Fruit fly (Drosophila melanogaster) whole organism, embryonic: ENCODE measurements around the gene CG4313.

Source experiments
- BtbVII ChIP-seq: fragments of 200-800 bp; sonication (Bioruptor generic); optimal IDR thresholded peaks from 3 replicates; lab custom pipeline; 2017; ENCODE audit warnings: missing biosample characterization, mild to moderate bottlenecking, missing genetic modification characterization
- CG10431 ChIP-seq: fragments of 200-800 bp; sonication (Bioruptor generic); optimal IDR thresholded peaks from 3 replicates; lab custom pipeline; 2018; ENCODE audit warnings: missing biosample characterization, mild to moderate bottlenecking, missing genetic modification characterization
- CG10543 ChIP-seq: fragments of 200-800 bp; sonication (Bioruptor generic); optimal IDR thresholded peaks from 3 replicates; lab custom pipeline; 2017; ENCODE audit warnings: missing biosample characterization, mild to moderate bottlenecking, missing genetic modification characterization, moderate library complexity
- CG11695 ChIP-seq: fragments of 200-800 bp; sonication (Bioruptor generic); IDR thresholded peaks from 3 replicates; pipeline ENCODE4 v1.3.6; 2022; ENCODE audit warnings: missing biosample characterization, missing genetic modification characterization
- CG12659 ChIP-seq: fragments of 200-800 bp; sonication (Bioruptor generic); optimal IDR thresholded peaks from 3 replicates; lab custom pipeline; 2017; ENCODE audit warnings: mild to moderate bottlenecking, missing biosample characterization, missing genetic modification reagents, missing genetic modification characterization
- CG13624 ChIP-seq: fragments of 200-800 bp; sonication (Bioruptor generic); optimal IDR thresholded peaks from 2 replicates; lab custom pipeline; 2016; ENCODE audit warnings: missing biosample characterization, missing genetic modification characterization
- CG15269 ChIP-seq: fragments of 200-800 bp; sonication (Bioruptor generic); optimal IDR thresholded peaks from 2 replicates; lab custom pipeline; 2018; ENCODE audit warnings: missing biosample characterization, mild to moderate bottlenecking, missing genetic modification characterization, moderate library complexity
- CG15696 ChIP-seq: fragments of 200-800 bp; sonication (Bioruptor generic); optimal IDR thresholded peaks from 2 replicates; lab custom pipeline; 2019; ENCODE audit warnings: missing biosample characterization, mild to moderate bottlenecking, missing genetic modification characterization, moderate library complexity
- CG16863 ChIP-seq: fragments of 200-800 bp; sonication (Bioruptor generic); optimal IDR thresholded peaks from 3 replicates; lab custom pipeline; 2016; ENCODE audit warnings: missing biosample characterization, missing genetic modification characterization
- CG17385 ChIP-seq: fragments of 200-800 bp; sonication (Bioruptor generic); optimal IDR thresholded peaks from 3 replicates; lab custom pipeline; 2018; ENCODE audit warnings: missing biosample characterization, mild to moderate bottlenecking, missing genetic modification characterization
- CG17829 ChIP-seq: fragments of 200-800 bp; optimal IDR thresholded peaks from 2 replicates; lab custom pipeline; 2019; ENCODE audit warnings: missing biosample characterization, mild to moderate bottlenecking, missing genetic modification characterization, moderate library complexity
- CG18262 ChIP-seq: fragments of 200-800 bp; optimal IDR thresholded peaks from 3 replicates; lab custom pipeline; 2019; ENCODE audit warnings: missing biosample characterization, mild to moderate bottlenecking, missing genetic modification characterization, moderate library complexity
- CG2116 ChIP-seq: fragments of 200-800 bp; sonication (Bioruptor generic); optimal IDR thresholded peaks from 3 replicates; lab custom pipeline; 2018; ENCODE audit warnings: missing biosample characterization, mild to moderate bottlenecking, missing genetic modification characterization
- CG3065 ChIP-seq: fragments of 200-800 bp; sonication (Bioruptor generic); optimal IDR thresholded peaks from 2 replicates; lab custom pipeline; 2016; ENCODE audit warnings: missing biosample characterization, missing genetic modification characterization
- CG31224 ChIP-seq: fragments of 200-800 bp; sonication (Bioruptor generic); IDR thresholded peaks from 2 replicates; pipeline ENCODE4 v1.3.6; 2022; ENCODE audit warnings: missing biosample characterization, missing genetic modification characterization
- CG31441 ChIP-seq: fragments of 200-800 bp; sonication (Bioruptor generic); IDR thresholded peaks from 2 replicates; pipeline ENCODE4 v1.3.6; 2022; ENCODE audit warnings: missing biosample characterization, missing genetic modification characterization
- CG4328 ChIP-seq: fragments of 200-800 bp; sonication (Bioruptor generic); optimal IDR thresholded peaks from 3 replicates; lab custom pipeline; 2017; ENCODE audit warnings: missing biosample characterization, missing genetic modification reagents, missing genetic modification characterization
- CG4424 ChIP-seq: fragments of 200-800 bp; sonication (Bioruptor generic); optimal IDR thresholded peaks from 3 replicates; lab custom pipeline; 2016; ENCODE audit warnings: missing biosample characterization, missing genetic modification characterization
- CG4707 ChIP-seq: fragments of 200-800 bp; sonication (Bioruptor generic); optimal IDR thresholded peaks from 2 replicates; lab custom pipeline; 2018; ENCODE audit warnings: missing biosample characterization, mild to moderate bottlenecking, missing genetic modification characterization, moderate library complexity
- CG5245 ChIP-seq: fragments of 200-800 bp; sonication (Bioruptor generic); optimal IDR thresholded peaks from 3 replicates; lab custom pipeline; 2016; ENCODE audit warnings: missing biosample characterization, missing genetic modification characterization
- CG6683 ChIP-seq: fragments of 200-800 bp; sonication (Bioruptor generic); optimal IDR thresholded peaks from 2 replicates; lab custom pipeline; 2017; ENCODE audit warnings: missing biosample characterization, mild to moderate bottlenecking, missing genetic modification characterization, missing genetic modification reagents
- CG7556 ChIP-seq: fragments of 200-800 bp; sonication (Bioruptor generic); optimal IDR thresholded peaks from 2 replicates; lab custom pipeline; 2017; ENCODE audit warnings: missing biosample characterization, mild to moderate bottlenecking, missing genetic modification characterization
- CG7839 ChIP-seq: fragments of 200-800 bp; sonication (Bioruptor generic); optimal IDR thresholded peaks from 3 replicates; lab custom pipeline; 2018; ENCODE audit warnings: missing biosample characterization, mild to moderate bottlenecking, missing genetic modification characterization, moderate library complexity
- CG8388 ChIP-seq: fragments of 200-800 bp; sonication (Bioruptor generic); optimal IDR thresholded peaks from 2 replicates; lab custom pipeline; 2019; ENCODE audit warnings: missing biosample characterization, mild to moderate bottlenecking, missing genetic modification characterization, moderate library complexity
- Eip74EF ChIP-seq, 2 experiments: fragments of 200-800 bp in 1 of 2; fragments of >200 bp in 1 of 2; sonication (Bioruptor generic) in 1 of 2; optimal IDR thresholded peaks; 2 replicates each; lab custom pipeline; 2017 to 2019; ENCODE audit warnings: missing biosample characterization in 2 of 2, missing genetic modification characterization in 2 of 2, mild to moderate bottlenecking in 1 of 2, moderate library complexity in 1 of 2
- Ets65A ChIP-seq: fragments of 200-800 bp; sonication (Bioruptor generic); peaks from one replicate; lab custom pipeline; 2016; ENCODE audit warnings: missing biosample characterization, missing genetic modification characterization
- Fer2 ChIP-seq: fragments of 200-800 bp; sonication (Bioruptor generic); optimal IDR thresholded peaks from 2 replicates; lab custom pipeline; 2018; ENCODE audit warnings: missing biosample characterization, mild to moderate bottlenecking, missing genetic modification characterization, moderate library complexity
- HLHmδ ChIP-seq: fragments of 200-800 bp; sonication (Bioruptor generic); optimal IDR thresholded peaks from 2 replicates; lab custom pipeline; 2018; ENCODE audit warnings: missing biosample characterization, mild to moderate bottlenecking, missing genetic modification characterization, moderate library complexity
- Lhr ChIP-seq: fragments of 200-800 bp; sonication (Bioruptor generic); optimal IDR thresholded peaks from 3 replicates; lab custom pipeline; 2017; ENCODE audit warnings: mild to moderate bottlenecking, missing biosample characterization, missing genetic modification reagents, missing genetic modification characterization
- MBD-R2 ChIP-seq: fragments of 200-800 bp; sonication (Bioruptor generic); IDR thresholded peaks from 2 replicates; pipeline ENCODE4 v1.3.6; 2022; ENCODE audit warnings: missing biosample characterization, missing genetic modification characterization
- Med ChIP-seq: fragments of 200-800 bp; sonication (Bioruptor generic); peaks from one replicate; lab custom pipeline; 2016; ENCODE audit warnings: missing biosample characterization, missing genetic modification characterization, mild to moderate bottlenecking, inconsistent platforms, moderate library complexity
- Meics ChIP-seq: fragments of 200-800 bp; sonication (Bioruptor generic); optimal IDR thresholded peaks from 2 replicates; lab custom pipeline; 2017; ENCODE audit warnings: missing biosample characterization, mild to moderate bottlenecking, missing genetic modification characterization
- Oli ChIP-seq: fragments of 200-800 bp; sonication (Bioruptor generic); optimal IDR thresholded peaks from 2 replicates; lab custom pipeline; 2018; ENCODE audit warnings: missing biosample characterization, mild to moderate bottlenecking, missing genetic modification characterization, moderate library complexity
- PHDP ChIP-seq: fragments of 200-800 bp; sonication (Bioruptor generic); optimal IDR thresholded peaks from 3 replicates; lab custom pipeline; 2018; ENCODE audit warnings: missing biosample characterization, mild to moderate bottlenecking, missing genetic modification characterization, moderate library complexity
- Pdp1 ChIP-seq, 2 experiments: fragments of 200-800 bp; sonication (Bioruptor generic); optimal IDR thresholded peaks; 3 replicates each; lab custom pipeline; 2016; ENCODE audit warnings: missing biosample characterization in 2 of 2, missing genetic modification characterization in 2 of 2, mild to moderate bottlenecking in 1 of 2, moderate library complexity in 1 of 2
- Rfx ChIP-seq: fragments of 200-800 bp; sonication (Bioruptor generic); IDR thresholded peaks from 2 replicates; pipeline ENCODE4 v1.3.6; 2022; ENCODE audit warnings: missing biosample characterization, missing genetic modification characterization
- Trl ChIP-seq, 3 experiments: fragments of >200 bp in 2 of 3; fragments of 200-800 bp in 1 of 3; sonication (Bioruptor generic) in 1 of 3; optimal IDR thresholded peaks; 2 replicates in 1 of 3; 3 replicates in 2 of 3; lab custom pipeline; 2016 to 2017; ENCODE audit warnings: missing biosample characterization in 1 of 3, missing genetic modification characterization in 1 of 3
- caup ChIP-seq: fragments of 200-800 bp; sonication (Bioruptor generic); optimal IDR thresholded peaks from 3 replicates; lab custom pipeline; 2017; ENCODE audit warnings: missing biosample characterization, mild to moderate bottlenecking, missing genetic modification characterization, moderate library complexity; ENCODE audit not compliant: severe bottlenecking
- croc ChIP-seq: fragments of 200-800 bp; sonication (Bioruptor generic); conservative IDR thresholded peaks from 3 replicates; pipeline ENCODE4 v1.3.6; 2022; ENCODE audit warnings: missing biosample characterization, missing genetic modification characterization
- dati ChIP-seq: fragments of 200-800 bp; sonication (Bioruptor generic); IDR thresholded peaks from 2 replicates; pipeline ENCODE4 v1.3.6; 2022; ENCODE audit warnings: missing biosample characterization, missing genetic modification characterization
- en ChIP-seq: fragments of 200-800 bp; sonication (Bioruptor generic); optimal IDR thresholded peaks from 2 replicates; lab custom pipeline; 2016; ENCODE audit warnings: missing biosample characterization, missing genetic modification characterization
- fu2 ChIP-seq: fragments of 200-800 bp; sonication (Bioruptor generic); optimal IDR thresholded peaks from 2 replicates; lab custom pipeline; 2016; ENCODE audit warnings: missing biosample characterization, missing genetic modification characterization
- lab ChIP-seq: fragments of 200-800 bp; sonication (Bioruptor generic); optimal IDR thresholded peaks from 3 replicates; lab custom pipeline; 2017; ENCODE audit warnings: missing biosample characterization, missing genetic modification characterization, mild to moderate bottlenecking, moderate library complexity, missing genetic modification reagents
- onecut ChIP-seq: fragments of 200-800 bp; sonication (Bioruptor generic); IDR thresholded peaks from 2 replicates; pipeline ENCODE4 v1.3.6; 2022; ENCODE audit warnings: missing biosample characterization, missing genetic modification characterization
- pfk ChIP-seq: fragments of 200-800 bp; sonication (Bioruptor generic); optimal IDR thresholded peaks from 2 replicates; lab custom pipeline; 2018; ENCODE audit warnings: missing biosample characterization, mild to moderate bottlenecking, missing genetic modification characterization, moderate library complexity
- sr ChIP-seq: fragments of 200-800 bp; sonication (Bioruptor generic); IDR thresholded peaks from 3 replicates; pipeline ENCODE4 v1.3.6; 2022; ENCODE audit warnings: missing biosample characterization, missing genetic modification characterization
- vfl ChIP-seq: fragments of 200-800 bp; sonication (Bioruptor generic); optimal IDR thresholded peaks from 2 replicates; lab custom pipeline; 2016; ENCODE audit warnings: missing biosample characterization, missing genetic modification characterization
- zen ChIP-seq: fragments of 200-800 bp; sonication (Bioruptor generic); optimal IDR thresholded peaks from 3 replicates; lab custom pipeline; 2018; ENCODE audit warnings: missing biosample characterization, mild to moderate bottlenecking, missing genetic modification characterization, moderate library complexity
- zf30C ChIP-seq: fragments of 200-800 bp; sonication (Bioruptor generic); optimal IDR thresholded peaks from 3 replicates; lab custom pipeline; 2018; ENCODE audit warnings: missing biosample characterization, mild to moderate bottlenecking, missing genetic modification characterization

Gene CG4313

DNA sequence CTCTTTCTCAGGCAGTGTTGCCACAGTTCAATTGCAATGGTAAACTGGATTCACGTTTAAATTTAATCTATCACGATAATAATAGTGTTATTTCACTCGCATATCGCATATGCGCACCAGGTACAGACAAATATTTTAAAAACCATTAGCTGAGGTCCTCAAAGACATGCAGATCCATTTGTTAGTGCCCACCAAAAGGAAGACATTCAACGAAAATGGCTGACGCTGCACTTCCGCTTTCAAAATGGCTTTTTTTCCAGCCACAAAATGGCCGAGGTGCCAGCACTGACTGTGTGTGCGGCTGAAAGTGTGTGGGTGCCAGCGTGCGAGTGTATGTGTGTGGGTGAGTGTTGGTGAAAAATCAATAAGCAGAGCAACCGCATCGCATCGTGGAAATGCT is 19.5 kb downstream of the CG4313 start (continued):
- no peak for TF ChIP-seq zf30C (GFP tag; lab: Kevin White, UChicago)
- peak; percentile 40 for TF ChIP-seq HLHmδ (GFP tag; lab: Kevin White, UChicago)
- peak; percentile 48 for TF ChIP-seq caup (GFP tag; lab: Kevin White, UChicago)
- peak; percentile 48 for TF ChIP-seq CG18262 (tag; lab: Kevin White, UChicago)
- peak; percentile 40 for TF ChIP-seq Meics (GFP tag; lab: Kevin White, UChicago)
- no peak for TF ChIP-seq fu2
- no peak for TF ChIP-seq en (GFP tag; lab: Kevin White, UChicago)
- TF ChIP-seq CG10431 (GFP tag; lab: Kevin White, UChicago), result peak; percentile 47
- TF ChIP-seq CG5245 (GFP tag; lab: Kevin White, UChicago), result peak; percentile 20
- peak; percentile 93 for TF ChIP-seq Ets65A (GFP tag; lab: Kevin White, UChicago)
- TF ChIP-seq Oli (tag; lab: Kevin White, UChicago), result peak; percentile 21
- TF ChIP-seq PHDP (tag; lab: Kevin White, UChicago), result peak; percentile 37
- TF ChIP-seq CG7839, result peak; percentile 51
- peak; percentile 36 for TF ChIP-seq BtbVII (GFP tag; lab: Kevin White, UChicago)
- TF ChIP-seq CG31441, result peak; percentile 55
- peak; percentile 0 to 18 for TF ChIP-seq Pdp1 (GFP tag; optimal IDR thresholded peaks at IDR 0.05; lab: Kevin White, UChicago)
- peak; percentile 7 for TF ChIP-seq CG6683 (GFP tag; lab: Kevin White, UChicago)
- TF ChIP-seq CG3065 (GFP tag; lab: Kevin White, UChicago), result no peak
- peak; percentile 65 for TF ChIP-seq CG17385 (GFP tag; lab: Kevin White, UChicago)
- peak; percentile 18 for TF ChIP-seq CG16863 (GFP tag; lab: Kevin White, UChicago)
- TF ChIP-seq Lhr, result peak; percentile 1
- no peak for TF ChIP-seq dati (GFP tag; lab: Robert Waterston, UW)
- TF ChIP-seq CG4328 (GFP tag; lab: Kevin White, UChicago), result peak; percentile 48
- no peak for TF ChIP-seq Fer2 (tag; lab: Kevin White, UChicago)
- peak; percentile 50 for TF ChIP-seq CG15269
- TF ChIP-seq Rfx (GFP tag; lab: Robert Waterston, UW), result peak; percentile 32; the same call in 1 of the 2 replicates
- peak; percentile 62 for TF ChIP-seq MBD-R2 (GFP tag; lab: Robert Waterston, UW)
- peak; percentile 10 for TF ChIP-seq CG13624 (GFP tag; lab: Kevin White, UChicago)
- peak; percentile 40 for TF ChIP-seq CG7556 (GFP tag; lab: Kevin White, UChicago)
- peak; percentile 34 for TF ChIP-seq CG17829 (tag; lab: Kevin White, UChicago)
- TF ChIP-seq CG2116 (GFP tag; lab: Kevin White, UChicago), result peak; percentile 39
- TF ChIP-seq CG4707, result peak; percentile 8
- peak; percentile 30 for TF ChIP-seq zen (tag; lab: Kevin White, UChicago)
- TF ChIP-seq croc, result 0 out of 3 replicates have a peak, but pooled peaks have one; percentile 12
- peak; percentile 39 for TF ChIP-seq CG10543 (GFP tag; lab: Kevin White, UChicago)
- no peak for TF ChIP-seq Trl (optimal IDR thresholded peaks at IDR 0.05; lab: Kevin White, UChicago)
- TF ChIP-seq Trl (GFP tag; optimal IDR thresholded peaks at IDR 0.05; lab: Kevin White, UChicago), result peak; percentile 17
- TF ChIP-seq Med, result peak; percentile 78
- peak; percentile 99 for TF ChIP-seq onecut (GFP tag; lab: Robert Waterston, UW)
- no peak for TF ChIP-seq vfl
- TF ChIP-seq CG4424 (GFP tag; lab: Kevin White, UChicago), result peak; percentile 23
- peak; percentile 20 for TF ChIP-seq CG15696 (tag; lab: Kevin White, UChicago)
- TF ChIP-seq lab, result peak; percentile 35
- TF ChIP-seq CG12659 (GFP tag; lab: Kevin White, UChicago), result peak; percentile 28
- TF ChIP-seq sr (GFP tag; lab: Robert Waterston, UW), result peak; percentile 79
- no peak for TF ChIP-seq CG31224 (GFP tag; lab: Robert Waterston, UW)
- peak; percentile 23 for TF ChIP-seq CG8388 (GFP tag; lab: Kevin White, UChicago)
- 0 out of 3 replicates have a peak, but pooled peaks have one; percentile 21 for TF ChIP-seq CG11695
- TF ChIP-seq Eip74EF (GFP tag; optimal IDR thresholded peaks at IDR 0.05; lab: Kevin White, UChicago), result peak in 1 of 2 experiments; percentile 91
- TF ChIP-seq pfk (GFP tag; lab: Kevin White, UChicago), result no peak
